Worm (Caenorhabditis elegans) whole organism, young adult: ENCODE data around the gene ebax-1.
A peak's percentile ranks its signal among the peaks of the same experiment; 100 is the strongest.

ENCODE experiments used
- B0261.1 ChIP-seq: sonication (generic microtip); optimal IDR thresholded peaks from 2 replicates; lab custom pipeline; 2016; ENCODE audit warnings: mild to moderate bottlenecking, missing genetic modification characterization, moderate library complexity, missing compliant biosample characterization
- D2030.7 ChIP-seq: fragments of 200-800 bp; sonication (Bioruptor generic); IDR thresholded peaks from 2 replicates; pipeline ENCODE4 v1.3.6; 2022; ENCODE audit warnings: missing genetic modification reagents, missing genetic modification characterization, missing compliant biosample characterization
- F23B12.7 ChIP-seq: sonication (generic microtip); optimal IDR thresholded peaks from 2 replicates; lab custom pipeline; 2017; ENCODE audit warnings: missing genetic modification characterization, mild to moderate bottlenecking, missing compliant biosample characterization, antibody characterized with exemption, moderate library complexity; ENCODE audit not compliant: insufficient read depth
- F49E8.2 ChIP-seq: sonication (generic microtip); optimal IDR thresholded peaks from 3 replicates; lab custom pipeline; 2017; ENCODE audit warnings: missing genetic modification characterization, mild to moderate bottlenecking, missing compliant biosample characterization, antibody characterized with exemption, moderate library complexity; ENCODE audit not compliant: insufficient read depth
- F52B5.7 ChIP-seq: sonication (generic microtip); optimal IDR thresholded peaks from 2 replicates; lab custom pipeline; 2016; ENCODE audit warnings: mild to moderate bottlenecking, missing genetic modification characterization, missing compliant biosample characterization
- F55B11.4 ChIP-seq: sonication (generic microtip); optimal IDR thresholded peaks from 2 replicates; lab custom pipeline; 2016; ENCODE audit warnings: missing compliant biosample characterization, missing genetic modification characterization, borderline replicate concordance; ENCODE audit not compliant: insufficient read depth
- K11D2.4 ChIP-seq: fragments of 200-800 bp; sonication (Bioruptor generic); IDR thresholded peaks from 2 replicates; pipeline ENCODE4 v1.3.6; 2022; ENCODE audit warnings: missing genetic modification reagents, missing genetic modification characterization, missing compliant biosample characterization
- K12H6.12 ChIP-seq: fragments of 200-800 bp; sonication (Bioruptor generic); optimal IDR thresholded peaks from 2 replicates; lab custom pipeline; 2018; ENCODE audit warnings: mild to moderate bottlenecking, missing genetic modification characterization, missing compliant biosample characterization
- Y53G8AR.9 ChIP-seq: fragments of 200-800 bp; sonication (Bioruptor generic); conservative IDR thresholded peaks from 2 replicates; pipeline ENCODE4 v1.3.6; 2022; ENCODE audit warnings: missing genetic modification reagents, missing genetic modification characterization, missing compliant biosample characterization
- Y95B8A.8 ChIP-seq: fragments of 200-800 bp; sonication (Bioruptor generic); IDR thresholded peaks from 2 replicates; pipeline ENCODE4 v1.3.6; 2022; ENCODE audit warnings: missing genetic modification reagents, missing genetic modification characterization, missing compliant biosample characterization
- ZK185.1 ChIP-seq: sonication (generic microtip); optimal IDR thresholded peaks from 2 replicates; lab custom pipeline; 2016; ENCODE audit warnings: mild to moderate bottlenecking, missing genetic modification characterization, missing compliant biosample characterization; ENCODE audit not compliant: poor library complexity, severe bottlenecking
- aptf-2 ChIP-seq: fragments of 200-800 bp; sonication (Bioruptor generic); conservative IDR thresholded peaks from 2 replicates; pipeline ENCODE4 v1.3.6; 2022; ENCODE audit warnings: missing genetic modification reagents, missing genetic modification characterization, missing compliant biosample characterization
- aptf-3 ChIP-seq: fragments of 200-800 bp; sonication (Bioruptor generic); IDR thresholded peaks from 2 replicates; pipeline ENCODE4 v1.3.6; 2022; ENCODE audit warnings: missing genetic modification characterization, missing compliant biosample characterization
- attf-6 ChIP-seq: fragments of 200-800 bp; sonication (Bioruptor generic); IDR thresholded peaks from 2 replicates; pipeline ENCODE4 v1.3.6; 2022; ENCODE audit warnings: missing genetic modification reagents, missing genetic modification characterization, missing compliant biosample characterization
- bed-2 ChIP-seq: fragments of 200-800 bp; sonication (Bioruptor generic); IDR thresholded peaks from 2 replicates; pipeline ENCODE4 v1.3.6; 2022; ENCODE audit warnings: missing genetic modification reagents, missing genetic modification characterization, missing compliant biosample characterization
- ceh-100 ChIP-seq: fragments of 200-800 bp; sonication (Bioruptor generic); IDR thresholded peaks from 2 replicates; pipeline ENCODE4 v1.3.6; 2022; ENCODE audit warnings: missing genetic modification reagents, missing genetic modification characterization, missing compliant biosample characterization
- ceh-79 ChIP-seq: sonication (generic microtip); optimal IDR thresholded peaks from 2 replicates; lab custom pipeline; 2017; ENCODE audit warnings: mild to moderate bottlenecking, missing genetic modification characterization, missing compliant biosample characterization
- die-1 ChIP-seq: sonication (generic microtip); optimal IDR thresholded peaks from 2 replicates; lab custom pipeline; 2016; ENCODE audit warnings: missing genotype, mild to moderate bottlenecking, missing genetic modification characterization, missing compliant biosample characterization
- dpl-1 ChIP-seq: fragments of 150-350 bp; optimal IDR thresholded peaks from 2 replicates; lab custom pipeline; 2014; ENCODE audit warnings: missing biosample characterization, missing genetic modification reagents, missing genetic modification characterization
- egl-18 ChIP-seq: fragments of 200-800 bp; sonication (Bioruptor generic); IDR thresholded peaks from 2 replicates; pipeline ENCODE4 v1.3.6; 2022; ENCODE audit warnings: missing genetic modification reagents, missing genetic modification characterization, missing compliant biosample characterization
- ekl-4 ChIP-seq: fragments of 200-800 bp; sonication (Bioruptor generic); IDR thresholded peaks from 2 replicates; pipeline ENCODE4 v1.3.6; 2022; ENCODE audit warnings: missing genetic modification reagents, missing genetic modification characterization, missing compliant biosample characterization
- hlh-12 ChIP-seq: sonication (generic microtip); optimal IDR thresholded peaks from 2 replicates; lab custom pipeline; 2016; ENCODE audit warnings: missing genetic modification characterization, missing compliant biosample characterization
- let-526 ChIP-seq: fragments of 200-800 bp; sonication (Bioruptor generic); IDR thresholded peaks from 2 replicates; pipeline ENCODE4 v1.3.6; 2022; ENCODE audit warnings: missing genetic modification reagents, missing genetic modification characterization, missing compliant biosample characterization
- lin-26 ChIP-seq: fragments of 200-800 bp; sonication (Bioruptor generic); IDR thresholded peaks from 2 replicates; pipeline ENCODE4 v1.3.6; 2022; ENCODE audit warnings: missing genetic modification reagents, missing genetic modification characterization, missing compliant biosample characterization
- lin-54 ChIP-seq: fragments of 200-800 bp; sonication (Bioruptor generic); optimal IDR thresholded peaks from 2 replicates; lab custom pipeline; 2018; ENCODE audit warnings: mild to moderate bottlenecking, missing genetic modification characterization, missing compliant biosample characterization
- madf-3 ChIP-seq: fragments of 200-800 bp; sonication (Bioruptor generic); IDR thresholded peaks from 2 replicates; pipeline ENCODE4 v1.3.6; 2022; ENCODE audit warnings: missing genetic modification reagents, missing genetic modification characterization, missing compliant biosample characterization
- mxl-1 ChIP-seq: sonication (generic microtip); optimal IDR thresholded peaks from 2 replicates; lab custom pipeline; 2016; ENCODE audit warnings: missing genetic modification characterization, missing compliant biosample characterization
- nfya-1 ChIP-seq: sonication (generic microtip); optimal IDR thresholded peaks from 2 replicates; lab custom pipeline; 2017; ENCODE audit warnings: antibody characterized with exemption, missing compliant biosample characterization, missing genetic modification characterization, borderline replicate concordance; ENCODE audit not compliant: insufficient read depth
- nhr-90 ChIP-seq: sonication (generic microtip); optimal IDR thresholded peaks from 2 replicates; lab custom pipeline; 2016; ENCODE audit warnings: missing genotype, mild to moderate bottlenecking, missing genetic modification characterization, missing compliant biosample characterization
- pbrm-1 ChIP-seq: fragments of 200-800 bp; sonication (Bioruptor generic); IDR thresholded peaks from 2 replicates; pipeline ENCODE4 v1.3.6; 2022; ENCODE audit warnings: missing genetic modification reagents, missing genetic modification characterization, missing compliant biosample characterization
- rec-8 ChIP-seq, 2 experiments: sonication (generic microtip); optimal IDR thresholded peaks; 2 replicates each; lab custom pipeline; 2016; ENCODE audit warnings: mild to moderate bottlenecking in 2 of 2, missing genetic modification characterization in 2 of 2, missing genetic modification reagents in 2 of 2, missing genotype in 2 of 2, missing biosample characterization in 1 of 2, missing compliant biosample characterization in 1 of 2, moderate library complexity in 1 of 2
- rpc-1 ChIP-seq, 2 experiments: fragments of 150-350 bp in 1 of 2; sonication (generic microtip) in 1 of 2; optimal IDR thresholded peaks; 2 replicates each; lab custom pipeline; 2014 to 2018; ENCODE audit warnings: missing biosample characterization in 1 of 2, missing genetic modification characterization in 1 of 2, missing genetic modification reagents in 1 of 2, missing genotype in 1 of 2
- sdz-38 ChIP-seq: sonication (generic microtip); optimal IDR thresholded peaks from 2 replicates; lab custom pipeline; 2016; ENCODE audit warnings: missing genotype, missing genetic modification characterization, missing compliant biosample characterization
- somi-1 ChIP-seq: fragments of 200-800 bp; sonication (Bioruptor generic); optimal IDR thresholded peaks from 2 replicates; lab custom pipeline; 2018; ENCODE audit warnings: mild to moderate bottlenecking, missing genetic modification characterization, missing compliant biosample characterization
- tbp1 ChIP-seq: fragments of 200-800 bp; sonication (Bioruptor generic); optimal IDR thresholded peaks from 2 replicates; lab custom pipeline; 2018; ENCODE audit warnings: mild to moderate bottlenecking, missing genetic modification characterization, missing compliant biosample characterization
- tlf-1 ChIP-seq: fragments of 200-800 bp; sonication (Bioruptor generic); optimal IDR thresholded peaks from 2 replicates; lab custom pipeline; 2018; ENCODE audit warnings: mild to moderate bottlenecking, missing genetic modification characterization, missing compliant biosample characterization
- unc-130 ChIP-seq: sonication (generic microtip); optimal IDR thresholded peaks from 2 replicates; lab custom pipeline; 2016; ENCODE audit warnings: missing genetic modification reagents, missing genetic modification characterization, missing compliant biosample characterization
- unc-62 ChIP-seq: fragments of 150-350 bp; optimal IDR thresholded peaks from 2 replicates; lab custom pipeline; 2014; ENCODE audit warnings: missing biosample characterization, missing genetic modification reagents, missing genetic modification characterization
- ztf-18 ChIP-seq: sonication (generic microtip); optimal IDR thresholded peaks from 2 replicates; lab custom pipeline; 2016; ENCODE audit warnings: missing genotype, mild to moderate bottlenecking, missing genetic modification characterization, missing compliant biosample characterization
- ztf-22 ChIP-seq: fragments of 200-800 bp; sonication (Bioruptor generic); optimal IDR thresholded peaks from 2 replicates; lab custom pipeline; 2018; ENCODE audit warnings: mild to moderate bottlenecking, missing genetic modification characterization, moderate library complexity, missing compliant biosample characterization
- ztf-25 ChIP-seq: fragments of 200-800 bp; sonication (Bioruptor generic); IDR thresholded peaks from 2 replicates; pipeline ENCODE4 v1.3.6; 2022; ENCODE audit warnings: missing genetic modification reagents, missing genetic modification characterization, missing compliant biosample characterization
- ztf-28 ChIP-seq: fragments of 200-800 bp; sonication (Bioruptor generic); IDR thresholded peaks from 2 replicates; pipeline ENCODE4 v1.3.6; 2022; ENCODE audit warnings: missing genetic modification reagents, missing genetic modification characterization, missing compliant biosample characterization

Gene ebax-1

DNA sequence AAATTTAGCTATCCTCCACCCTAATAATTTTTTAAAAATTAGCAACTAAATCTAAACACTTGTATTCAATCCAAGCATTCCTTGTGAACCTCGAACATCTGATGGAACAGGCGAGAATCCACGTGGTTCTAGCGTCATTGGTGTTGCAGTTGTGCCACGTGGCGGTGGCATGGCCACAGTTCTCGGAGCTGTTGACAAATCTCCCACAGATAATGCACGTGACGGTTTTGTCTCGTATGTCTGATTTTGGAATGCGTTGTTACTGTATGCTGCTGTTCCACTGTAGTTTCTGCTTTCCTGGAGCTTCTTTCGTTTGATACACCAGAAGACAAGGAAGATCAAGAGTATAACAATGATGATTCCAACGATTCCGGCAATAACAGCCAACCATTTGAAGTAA lies 9.3 kb downstream of the ebax-1 start:
- no peak for TF ChIP-seq F49E8.2 (tag; lab: Kevin White, UChicago)
- TF ChIP-seq F55B11.4 (tag; lab: Kevin White, UChicago) = no peak
- TF ChIP-seq nhr-90 (tag; lab: Kevin White, UChicago) = no peak
- TF ChIP-seq aptf-2 = no peak
- no peak for TF ChIP-seq tbp1 (GFP tag; lab: Kevin White, UChicago)
- TF ChIP-seq ceh-100 = no peak
- no peak for TF ChIP-seq aptf-3 (GFP tag; lab: Robert Waterston, UW)

DNA sequence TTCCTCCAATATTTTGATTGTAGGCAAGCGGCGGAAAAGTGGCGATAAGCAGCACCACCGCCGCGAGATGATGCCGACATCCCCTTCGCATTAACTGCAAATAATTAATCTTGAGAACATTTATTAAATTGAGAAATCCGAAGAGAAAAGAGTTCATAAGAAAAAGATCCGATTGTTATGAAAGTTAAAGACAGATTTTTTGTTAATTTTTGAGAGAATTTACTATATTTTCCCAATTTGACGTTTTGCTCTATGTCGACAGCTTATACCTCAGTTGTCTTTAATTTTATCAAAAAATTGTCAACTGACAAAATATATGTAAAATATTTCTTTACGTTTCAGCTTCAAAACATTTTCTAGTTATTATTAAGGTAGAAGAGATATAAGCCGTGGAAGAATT lies 15.4 kb downstream of the ebax-1 start, which contains the start of gene R09E10.5:
TSS of gene R09E10.5 (minus strand) at position 101 of the 400 bp plus-strand sequence.
- no peak for TF ChIP-seq ekl-4 (GFP tag; lab: Robert Waterston, UW)
- no peak for TF ChIP-seq tlf-1
- no peak for TF ChIP-seq sdz-38
- TF ChIP-seq attf-6 = no peak

DNA sequence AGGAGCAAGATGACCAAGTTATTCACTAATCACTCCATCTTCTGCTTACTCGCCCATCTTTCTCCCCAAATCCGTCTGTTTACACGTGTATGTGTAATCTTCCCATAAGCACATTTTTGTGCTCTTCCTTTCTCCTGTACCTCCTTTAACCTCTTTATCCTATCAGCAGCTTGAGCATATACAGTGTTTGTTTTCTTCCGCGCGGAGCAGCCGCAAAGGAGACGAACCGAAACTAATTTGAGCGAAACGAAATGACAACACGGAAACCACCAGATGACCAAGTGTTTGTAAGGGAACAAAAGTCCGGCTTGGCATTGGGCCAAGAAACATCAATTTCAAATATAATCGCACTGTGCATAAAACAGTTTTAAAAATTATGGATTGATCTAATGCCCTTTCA lies 17.6 kb downstream of the ebax-1 start:
- TF ChIP-seq somi-1 (no peak), nfya-1 (tag; lab: Kevin White, UChicago) (no peak), dpl-1 (GFP tag; lab: Kevin White, UChicago) (no peak), lin-54 (GFP tag; lab: Kevin White, UChicago) (no peak), unc-62 (GFP tag; lab: Kevin White, UChicago) (no peak), K12H6.12 (tag; lab: Kevin White, UChicago) (no peak), rec-8 (tag; optimal IDR thresholded peaks at IDR 0.05; lab: Kevin White, UChicago) (no peak), F49E8.2 (tag; lab: Kevin White, UChicago) (no peak), ceh-79 (tag; lab: Kevin White, UChicago) (no peak), bed-2 (GFP tag; lab: Robert Waterston, UW) (no peak), ztf-28 (no peak)
- TF ChIP-seq, all 124 proteins: peak for 0

DNA sequence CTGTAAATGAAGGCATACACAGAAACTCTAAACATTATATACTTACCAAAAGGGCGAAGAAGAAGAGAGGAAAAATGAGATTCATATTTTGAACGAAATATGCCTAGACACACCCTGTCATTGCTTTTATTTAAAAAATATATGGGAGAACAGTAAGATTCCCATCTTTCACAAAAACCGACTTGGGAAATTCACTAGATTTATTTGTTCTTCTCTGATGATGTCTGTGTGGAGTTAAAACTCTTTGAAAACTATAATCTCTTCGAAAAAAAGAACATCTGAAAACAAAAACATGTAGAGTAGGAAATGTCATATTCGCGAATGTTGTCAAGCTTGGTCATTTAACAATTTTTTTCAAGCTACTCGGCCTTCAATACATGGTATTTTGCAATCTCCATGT lies 23.6 kb downstream of the ebax-1 start, which contains the start of gene R09E10.8:
TSS of gene R09E10.8 (minus strand) at position 101 of the 400 bp plus-strand sequence.
- TF ChIP-seq hlh-12 (tag; lab: Kevin White, UChicago) (no peak), die-1 (tag; lab: Kevin White, UChicago) (no peak), Y53G8AR.9 (GFP tag; lab: Robert Waterston, UW) (no peak), K11D2.4 (no peak), ztf-22 (no peak)

DNA sequence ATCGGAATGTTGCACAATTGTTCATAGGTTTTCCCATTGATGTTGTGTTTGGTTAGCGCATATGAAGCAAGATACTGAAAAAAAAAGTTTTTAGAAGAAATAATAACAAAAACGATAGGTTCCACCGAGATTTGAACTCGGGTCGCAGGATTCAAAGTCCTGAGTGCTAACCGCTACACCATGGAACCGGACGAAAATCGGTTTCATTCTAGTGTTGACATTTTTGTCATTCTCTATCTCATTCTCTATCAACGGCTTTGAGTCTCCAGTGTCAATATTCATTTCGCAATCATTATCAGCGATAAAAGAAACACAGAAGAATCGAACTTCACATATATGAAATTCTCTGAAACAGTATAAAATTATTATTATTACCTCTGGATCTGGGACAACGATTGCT lies 24.4 kb downstream of the ebax-1 start:
- TF ChIP-seq egl-18 (GFP tag; lab: Robert Waterston, UW) (no peak), madf-3 (GFP tag; lab: Robert Waterston, UW) (no peak), mxl-1 (tag; lab: Kevin White, UChicago) (peak; percentile 35), F52B5.7 (tag; lab: Kevin White, UChicago) (no peak), pbrm-1 (GFP tag; lab: Robert Waterston, UW) (peak; percentile 51; the same call in 1 of the 2 replicates), D2030.7 (GFP tag; lab: Robert Waterston, UW) (0 out of 2 replicates have a peak, but pooled peaks have one; percentile 16), ztf-25 (no peak), ZK185.1 (tag; lab: Kevin White, UChicago) (peak; percentile 58), unc-130 (GFP tag; lab: Kevin White, UChicago) (no peak), let-526 (GFP tag; lab: Robert Waterston, UW) (no peak), Y95B8A.8 (0 out of 2 replicates have a peak, but pooled peaks have one; percentile 26), nhr-90 (tag; lab: Kevin White, UChicago) (peak; percentile 37), F23B12.7 (no peak), lin-26 (GFP tag; lab: Robert Waterston, UW) (peak; percentile 71; the same call in 1 of the 2 replicates), ztf-18 (peak; percentile 8), rpc-1 (optimal IDR thresholded peaks at IDR 0.05; lab: Kevin White, UChicago) (peak; percentile 73), rpc-1 (tag; optimal IDR thresholded peaks at IDR 0.05; lab: Kevin White, UChicago) (peak; percentile 93), B0261.1 (peak; percentile 74), tbp1 (GFP tag; lab: Kevin White, UChicago) (peak; percentile 92)
